Worm (Caenorhabditis elegans): Measurements from ENCODE around the gene fbxb-25.

- no peak for TF ChIP-seq ceh-36 (tag; optimal IDR thresholded peaks at IDR 0.05)
- no peak for TF ChIP-seq ceh-13 (GFP tag; optimal IDR thresholded peaks at IDR 0.05)
- no peak for TF ChIP-seq B0310.2 (tag; optimal IDR thresholded peaks at IDR 0.05)
- no peak for TF ChIP-seq hmg-4 (GFP tag; optimal IDR thresholded peaks at IDR 0.05)
- no peak for TF ChIP-seq pes-1 (GFP tag; IDR thresholded peaks at IDR 0.05)
- no peak for TF ChIP-seq tbx-11 (GFP tag; IDR thresholded peaks at IDR 0.05)
- TF ChIP-seq ama-1 (optimal IDR thresholded peaks at IDR 0.05) = no peak
- TF ChIP-seq hnd-1 (tag; optimal IDR thresholded peaks at IDR 0.05) = no peak
- TF ChIP-seq sea-1 (GFP tag; conservative IDR thresholded peaks at IDR 0.05) = no peak
- no peak for TF ChIP-seq F13C5.2 (tag; optimal IDR thresholded peaks at IDR 0.05)
These were observed 21.0 kb upstream of the fbxb-25 start, which contains the start of gene ZC204.14 for ce11 chrII:1662881-1663280.
